Fruit fly (Drosophila melanogaster): ENCODE results near the gene CG2162.

dm6 chr3L:2986302-2986701 lies 48.7 kb upstream of the CG2162 start:
- TF ChIP-seq lilli (GFP tag; optimal IDR thresholded peaks at IDR 0.05) (no peak), tio (GFP tag; optimal IDR thresholded peaks at IDR 0.05) (no peak)
